Worm (Caenorhabditis elegans): ENCODE measurements around the gene srx-54.

Gene srx-54

DNA sequence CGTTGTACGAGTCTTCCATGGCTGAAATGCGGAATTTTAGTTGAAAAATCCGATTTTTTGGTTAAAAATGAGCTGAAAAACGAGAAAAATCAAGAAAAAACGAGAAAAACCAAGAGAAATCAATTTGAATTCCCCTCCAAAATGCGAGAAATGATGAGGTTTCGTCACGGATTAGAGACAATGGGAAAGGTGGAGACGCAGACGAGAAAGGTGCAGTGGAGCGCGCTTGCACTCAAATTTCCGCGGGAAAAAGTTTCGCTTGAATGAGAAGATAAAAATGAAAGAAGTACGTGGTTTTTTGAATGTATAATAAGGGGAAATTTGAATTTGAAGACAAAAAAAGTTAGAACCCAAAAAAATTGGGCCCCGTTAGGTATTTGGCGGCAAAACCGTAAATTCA lies 9.4 kb upstream of the srx-54 start, which contains the start of gene efl-1 (continued):
- peak; percentile 92 for TF ChIP-seq lin-39 (tag; optimal IDR thresholded peaks at IDR 0.05)
- TF ChIP-seq fos-1 (tag; optimal IDR thresholded peaks at IDR 0.05) = peak; percentile 7
- peak; percentile 81 for TF ChIP-seq R02D3.7 (tag; optimal IDR thresholded peaks at IDR 0.05)

ce11 chrV:16966636-16967035 lies 8.4 kb upstream of the srx-54 start, which contains the start of gene fbxa-90:
TSS of gene fbxa-90 (plus strand) at chrV:16966814.
- TF ChIP-seq nfya-1 (tag; optimal IDR thresholded peaks at IDR 0.05; ENCODE audit: insufficient read depth) (no peak), sea-2 (GFP tag; optimal IDR thresholded peaks at IDR 0.05) (no peak), mml-1 (tag; optimal IDR thresholded peaks at IDR 0.05) (no peak), ceh-9 (tag; optimal IDR thresholded peaks at IDR 0.05) (no peak), zag-1 (tag; optimal IDR thresholded peaks at IDR 0.05) (no peak), nhr-25 (tag; optimal IDR thresholded peaks at IDR 0.05) (no peak), eor-1 (tag; optimal IDR thresholded peaks at IDR 0.05) (no peak), snpc-4 (tag; optimal IDR thresholded peaks at IDR 0.05) (no peak), fkh-10 (GFP tag; optimal IDR thresholded peaks at IDR 0.05) (no peak), elt-2 (tag; optimal IDR thresholded peaks at IDR 0.05) (no peak), nhr-28 (tag; optimal IDR thresholded peaks at IDR 0.05) (no peak), nhr-11 (tag; optimal IDR thresholded peaks at IDR 0.05) (no peak), daf-12 (tag; optimal IDR thresholded peaks at IDR 0.05) (no peak), ceh-16 (tag; optimal IDR thresholded peaks at IDR 0.05) (no peak), ceh-82 (tag; optimal IDR thresholded peaks at IDR 0.05) (no peak), unc-62 (GFP tag; optimal IDR thresholded peaks at IDR 0.05) (no peak), pha-4 (tag; optimal IDR thresholded peaks at IDR 0.05) (no peak), lin-15B (tag; optimal IDR thresholded peaks at IDR 0.05) (no peak), ZK546.5 (tag; optimal IDR thresholded peaks at IDR 0.05) (no peak), elt-3 (tag; optimal IDR thresholded peaks at IDR 0.05) (no peak)

DNA sequence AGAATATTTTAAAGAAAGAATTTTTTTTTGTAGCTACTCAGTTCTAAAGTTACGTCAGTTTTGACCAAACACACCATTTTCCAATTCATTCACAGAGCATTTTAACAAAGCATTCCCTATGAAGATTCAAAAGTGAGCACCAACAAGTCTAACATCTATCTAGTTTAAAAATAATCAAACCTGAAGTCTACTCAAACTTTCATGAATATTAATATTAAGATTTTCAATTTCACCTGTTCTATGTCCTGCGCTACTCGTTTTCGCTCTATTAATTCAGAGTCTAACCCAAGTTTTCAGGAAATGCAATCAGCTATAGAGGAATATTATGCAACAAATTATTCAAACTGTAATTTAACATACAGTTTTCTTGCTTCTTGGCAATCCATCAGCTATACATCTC lies 2.9 kb upstream of the srx-54 start, which contains the start of gene srh-119:
TSS of gene srh-119 (plus strand) at position 301 of the 400 bp plus-strand sequence.
- no peak for TF ChIP-seq tbx-2 (tag; optimal IDR thresholded peaks at IDR 0.05)
- TF ChIP-seq ama-1 (optimal IDR thresholded peaks at IDR 0.05) = no peak
- no peak for TF ChIP-seq nhr-43 (tag; optimal IDR thresholded peaks at IDR 0.05; ENCODE audit: poor library complexity, severe bottlenecking)
- no peak for TF ChIP-seq nhr-25 (tag; optimal IDR thresholded peaks at IDR 0.05)
- TF ChIP-seq nhr-12 (tag; optimal IDR thresholded peaks at IDR 0.05) = no peak
- TF ChIP-seq pqm-1 (tag; optimal IDR thresholded peaks at IDR 0.05) = no peak
- TF ChIP-seq ztf-11 (tag; optimal IDR thresholded peaks at IDR 0.05) = no peak

DNA sequence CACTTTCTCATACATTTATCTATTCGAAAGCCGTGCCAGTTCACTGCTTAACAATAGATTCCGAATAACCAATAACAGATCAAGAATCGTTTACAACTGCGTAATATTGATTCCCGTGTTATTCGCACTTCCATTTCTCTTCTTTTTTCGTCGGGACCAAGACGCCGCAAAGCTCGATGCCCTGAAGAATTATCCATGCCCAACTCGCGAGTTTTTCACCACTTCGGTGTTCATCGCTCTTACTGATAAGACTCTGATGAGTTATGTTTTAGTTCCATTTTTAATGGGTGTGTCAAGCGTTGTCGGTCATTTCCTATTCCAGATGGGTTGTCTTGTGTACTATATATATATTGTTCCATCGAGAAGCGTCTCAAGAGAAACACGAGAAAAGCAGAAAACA lies 1.7 kb upstream of the srx-54 start:
- TF ChIP-seq nfya-1 (tag; optimal IDR thresholded peaks at IDR 0.05; ENCODE audit: insufficient read depth) (no peak), hmg-11 (tag; optimal IDR thresholded peaks at IDR 0.05) (no peak), unc-62 (GFP tag; optimal IDR thresholded peaks at IDR 0.05) (no peak), lin-39 (tag; optimal IDR thresholded peaks at IDR 0.05) (no peak)

ce11 chrV:16980368-16980767 lies 5.3 kb downstream of the srx-54 start, which contains the start of gene srz-54:
TSS of gene srz-54 (plus strand) at chrV:16980668.
- TF ChIP-seq nfya-1 (tag; optimal IDR thresholded peaks at IDR 0.05; ENCODE audit: insufficient read depth) (no peak), zag-1 (tag; optimal IDR thresholded peaks at IDR 0.05) (no peak), nhr-23 (tag; optimal IDR thresholded peaks at IDR 0.05) (no peak), ztf-11 (tag; optimal IDR thresholded peaks at IDR 0.05) (no peak), fos-1 (tag; optimal IDR thresholded peaks at IDR 0.05) (no peak), snpc-4 (tag; optimal IDR thresholded peaks at IDR 0.05) (no peak), ceh-82 (tag; optimal IDR thresholded peaks at IDR 0.05) (no peak), hmg-11 (tag; optimal IDR thresholded peaks at IDR 0.05) (no peak), nhr-237 (tag; optimal IDR thresholded peaks at IDR 0.05) (no peak), daf-12 (tag; optimal IDR thresholded peaks at IDR 0.05) (no peak), lsy-12 (tag; optimal IDR thresholded peaks at IDR 0.05) (no peak), nhr-76 (tag; optimal IDR thresholded peaks at IDR 0.05) (no peak), ama-1 (optimal IDR thresholded peaks at IDR 0.05) (no peak), fkh-2 (tag; optimal IDR thresholded peaks at IDR 0.05) (no peak), nhr-28 (tag; optimal IDR thresholded peaks at IDR 0.05) (no peak), nhr-12 (tag; optimal IDR thresholded peaks at IDR 0.05) (no peak), egl-5 (tag; optimal IDR thresholded peaks at IDR 0.05) (no peak), lin-15B (tag; optimal IDR thresholded peaks at IDR 0.05) (no peak), pqm-1 (tag; optimal IDR thresholded peaks at IDR 0.05) (no peak)

Data from whole organism, L3 larva.